Worm (Caenorhabditis elegans): ENCODE data around the gene F22E5.7.

DNA sequence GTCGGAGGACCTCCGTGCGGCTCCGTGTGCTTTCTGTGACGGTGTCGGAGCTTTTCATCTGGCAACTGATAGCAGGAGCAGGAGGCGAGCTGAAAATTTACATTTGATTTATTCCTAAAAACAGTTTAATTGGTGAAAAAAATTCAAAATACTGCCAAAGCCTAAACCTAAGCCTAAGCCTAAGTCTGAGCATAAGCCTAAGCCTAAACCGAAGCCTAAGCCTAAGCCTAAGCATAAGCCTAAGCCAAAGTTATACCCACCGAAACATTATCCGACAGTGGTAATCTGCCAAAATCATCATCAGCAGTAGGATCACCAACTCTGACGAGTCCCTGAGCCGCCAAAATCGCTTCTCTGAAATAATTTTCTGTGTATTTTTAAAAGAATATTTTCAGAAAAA is 42.9 kb downstream of the F22E5.7 start:
- TF ChIP-seq med-1 (GFP tag; optimal IDR thresholded peaks at IDR 0.05; ENCODE audit: insufficient read depth) (no peak), tab-1 (GFP tag; IDR thresholded peaks at IDR 0.05) (no peak), ref-1 (GFP tag; conservative IDR thresholded peaks at IDR 0.05) (no peak)

All from whole organism, midembryonic.